Fruit fly (Drosophila melanogaster) whole organism, adult: ENCODE data around the gene Axud1.

ENCODE experiments used
- CG11617 ChIP-seq: fragments of 200-800 bp; sonication (Bioruptor generic); optimal IDR thresholded peaks from 2 replicates; lab custom pipeline; 2017; ENCODE audit warnings: mild to moderate bottlenecking, missing biosample characterization, missing genetic modification reagents, missing genetic modification characterization
- CG12768 ChIP-seq: fragments of 200-800 bp; sonication (Bioruptor generic); optimal IDR thresholded peaks from 2 replicates; lab custom pipeline; 2017; ENCODE audit warnings: missing biosample characterization, missing genetic modification characterization, mild to moderate bottlenecking, moderate library complexity, missing genetic modification reagents
- CG14711 ChIP-seq: fragments of 200-800 bp; sonication (Bioruptor generic); optimal IDR thresholded peaks from 2 replicates; lab custom pipeline; 2018; ENCODE audit warnings: missing biosample characterization, mild to moderate bottlenecking, missing genetic modification characterization, moderate library complexity
- CG1620 ChIP-seq: fragments of 200-800 bp; sonication (Bioruptor generic); optimal IDR thresholded peaks from 2 replicates; lab custom pipeline; 2016; ENCODE audit warnings: missing biosample characterization, missing genetic modification characterization
- CG33017 ChIP-seq: fragments of 200-800 bp; sonication (Bioruptor generic); optimal IDR thresholded peaks from 2 replicates; lab custom pipeline; 2018; ENCODE audit warnings: missing biosample characterization, mild to moderate bottlenecking, missing genetic modification characterization, moderate library complexity
- CG5204 ChIP-seq: fragments of 200-800 bp; sonication (Bioruptor generic); optimal IDR thresholded peaks from 2 replicates; lab custom pipeline; 2016; ENCODE audit warnings: missing biosample characterization, missing genetic modification characterization
- CG7045 ChIP-seq: fragments of 200-800 bp; sonication (Bioruptor generic); optimal IDR thresholded peaks from 2 replicates; lab custom pipeline; 2017; ENCODE audit warnings: missing biosample characterization, mild to moderate bottlenecking, missing genetic modification characterization
- CG7101 ChIP-seq: fragments of 200-800 bp; sonication (Bioruptor generic); optimal IDR thresholded peaks from 2 replicates; lab custom pipeline; 2018; ENCODE audit warnings: missing biosample characterization, mild to moderate bottlenecking, missing genetic modification characterization, moderate library complexity
- Clk ChIP-seq: fragments of 200-800 bp; sonication (Bioruptor generic); optimal IDR thresholded peaks from 2 replicates; lab custom pipeline; 2017; ENCODE audit warnings: missing biosample characterization, missing genetic modification characterization
- Crg-1 ChIP-seq: fragments of 200-800 bp; sonication (Bioruptor generic); optimal IDR thresholded peaks from 2 replicates; lab custom pipeline; 2016; ENCODE audit warnings: missing biosample characterization, missing genetic modification characterization
- Hr96 ChIP-seq: fragments of 200-800 bp; sonication (Bioruptor generic); optimal IDR thresholded peaks from 2 replicates; lab custom pipeline; 2016; ENCODE audit warnings: missing biosample characterization, missing genetic modification characterization
- Mnt ChIP-seq: fragments of 200-800 bp; sonication (Bioruptor generic); optimal IDR thresholded peaks from 2 replicates; lab custom pipeline; 2016; ENCODE audit warnings: missing biosample characterization, mild to moderate bottlenecking, missing genetic modification characterization
- bab1 ChIP-seq: fragments of 200-800 bp; sonication (Bioruptor generic); optimal IDR thresholded peaks from 3 replicates; lab custom pipeline; 2019; ENCODE audit warnings: missing biosample characterization, mild to moderate bottlenecking, missing genetic modification characterization, moderate library complexity
- cic ChIP-seq: fragments of 200-800 bp; sonication (Bioruptor generic); optimal IDR thresholded peaks from 2 replicates; lab custom pipeline; 2017; ENCODE audit warnings: missing biosample characterization, mild to moderate bottlenecking, missing genetic modification characterization, moderate library complexity
- cnc ChIP-seq, 2 experiments: fragments of >200 bp; optimal IDR thresholded peaks; 2 replicates each; lab custom pipeline; 2017
- kay ChIP-seq: fragments of 200-800 bp; sonication (Bioruptor generic); peaks from one replicate; lab custom pipeline; 2016; ENCODE audit warnings: missing biosample characterization, missing genetic modification characterization, borderline replicate concordance
- ovo ChIP-seq: fragments of 200-800 bp; sonication (Bioruptor generic); optimal IDR thresholded peaks from 2 replicates; lab custom pipeline; 2016; ENCODE audit warnings: missing biosample characterization, missing genetic modification characterization
- pad ChIP-seq: fragments of 200-800 bp; sonication (Bioruptor generic); optimal IDR thresholded peaks from 3 replicates; lab custom pipeline; 2017; ENCODE audit warnings: missing biosample characterization, missing genetic modification characterization, mild to moderate bottlenecking, moderate library complexity, missing genetic modification reagents
- tj ChIP-seq: fragments of 200-800 bp; sonication (Bioruptor generic); optimal IDR thresholded peaks from 3 replicates; lab custom pipeline; 2017; ENCODE audit warnings: missing biosample characterization, mild to moderate bottlenecking, missing genetic modification characterization, moderate library complexity
- toe ChIP-seq: fragments of 200-800 bp; sonication (Bioruptor generic); optimal IDR thresholded peaks from 2 replicates; lab custom pipeline; 2016; ENCODE audit warnings: missing biosample characterization, missing genetic modification characterization

The Axud1 gene

DNA sequence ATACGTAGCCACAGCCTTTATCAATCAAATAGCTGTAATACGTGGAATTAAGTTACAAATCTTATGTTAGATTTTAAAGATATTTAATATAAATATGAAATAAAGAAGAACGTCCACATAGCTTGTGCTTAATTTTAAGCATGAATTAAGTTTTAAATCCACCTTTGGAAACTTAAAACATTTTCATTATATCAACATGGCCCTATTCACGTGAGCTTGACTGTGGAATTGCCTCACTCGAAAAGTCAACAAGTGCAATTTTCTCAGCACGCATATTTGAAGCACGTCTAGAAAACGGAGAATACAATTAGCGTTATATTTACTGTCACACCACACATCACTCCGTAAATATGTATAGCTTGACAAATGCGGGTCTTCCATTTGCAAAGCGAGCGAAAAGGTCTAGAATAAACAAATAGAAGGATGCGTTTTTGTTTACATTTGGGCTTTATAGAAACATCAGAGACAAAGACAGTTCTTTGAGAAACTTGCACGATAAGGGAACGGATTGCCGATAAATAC, 1.5 kb upstream of the Axud1 start:
- TF ChIP-seq CG11617 (GFP tag; lab: Kevin White, UChicago) (peak; percentile 94), pad (GFP tag; lab: Kevin White, UChicago) (peak; percentile 83), tj (GFP tag; lab: Kevin White, UChicago) (peak; percentile 86), CG7045 (GFP tag; lab: Kevin White, UChicago) (peak; percentile 97), ovo (GFP tag; lab: Kevin White, UChicago) (peak; percentile 90), toe (GFP tag; lab: Kevin White, UChicago) (peak; percentile 88), CG12768 (GFP tag; lab: Kevin White, UChicago) (peak; percentile 98), CG14711 (tag; lab: Kevin White, UChicago) (peak; percentile 95), Crg-1 (GFP tag; lab: Kevin White, UChicago) (peak; percentile 91), CG1620 (GFP tag; lab: Kevin White, UChicago) (peak; percentile 89), kay (peak; percentile 96), CG7101 (tag; lab: Kevin White, UChicago) (peak; percentile 97), cnc (optimal IDR thresholded peaks at IDR 0.05; lab: Kevin White, UChicago) (no peak), cic (GFP tag; lab: Kevin White, UChicago) (peak; percentile 92), CG5204 (GFP tag; lab: Kevin White, UChicago) (peak; percentile 87), Clk (GFP tag; lab: Kevin White, UChicago) (peak; percentile 87), Hr96 (peak; percentile 83), Mnt (GFP tag; lab: Kevin White, UChicago) (peak; percentile 79), bab1 (peak; percentile 97), CG33017 (peak; percentile 98)

- TF ChIP-seq toe (GFP tag; lab: Kevin White, UChicago) (peak; percentile 2), bab1 (no peak), pad (GFP tag; lab: Kevin White, UChicago) (no peak), CG14711 (tag; lab: Kevin White, UChicago) (no peak)
Observed at dm6 chr2L:2364200-2364754, 868 bp upstream of the Axud1 start.

DNA sequence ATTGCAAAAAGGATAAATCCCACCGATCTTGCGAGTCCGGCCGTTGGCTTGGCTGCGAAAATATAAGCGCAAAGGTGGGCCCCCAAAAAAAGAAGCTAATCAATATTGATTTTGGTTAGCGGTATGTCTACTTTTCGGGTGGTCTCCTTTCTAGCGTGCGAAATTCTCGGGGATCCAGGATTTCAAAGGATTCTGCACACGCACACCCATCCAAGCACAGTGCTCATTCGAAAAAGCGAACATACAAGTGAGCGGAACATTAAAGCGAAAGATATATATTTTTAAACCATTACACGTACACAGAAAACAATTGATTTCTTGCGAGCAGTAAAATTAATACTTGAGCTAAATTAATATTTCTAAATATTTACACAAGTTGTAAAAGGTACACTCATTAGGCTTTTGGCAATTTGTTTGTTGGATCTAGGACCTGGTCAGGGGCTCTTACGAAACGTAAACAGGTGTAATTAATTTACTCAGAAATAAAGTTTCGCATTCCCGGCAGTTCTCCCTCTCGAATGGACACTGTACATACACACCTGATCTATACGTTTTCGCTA, 590 bp downstream of the Axud1 start:
- TF ChIP-seq CG7101 (tag; lab: Kevin White, UChicago) (peak; percentile 0), CG1620 (GFP tag; lab: Kevin White, UChicago) (no peak), kay (peak; percentile 79)

dm6 chr2L:2370352-2370751, 5.2 kb downstream of the Axud1 start:
- TF ChIP-seq cic (GFP tag; lab: Kevin White, UChicago) (peak; percentile 5), Crg-1 (GFP tag; lab: Kevin White, UChicago) (no peak)

- TF ChIP-seq tj (GFP tag; lab: Kevin White, UChicago): peak; percentile 51
- TF ChIP-seq cic (GFP tag; lab: Kevin White, UChicago): peak; percentile 85
- TF ChIP-seq CG5204 (GFP tag; lab: Kevin White, UChicago): no peak
- TF ChIP-seq kay: peak; percentile 83
Observed at dm6 chr2L:2371406-2372111, 6.4 kb downstream of the Axud1 start, which contains the start of gene CG3597. Gene CG3597 (minus strand): TSS chr2L:2371524.

DNA sequence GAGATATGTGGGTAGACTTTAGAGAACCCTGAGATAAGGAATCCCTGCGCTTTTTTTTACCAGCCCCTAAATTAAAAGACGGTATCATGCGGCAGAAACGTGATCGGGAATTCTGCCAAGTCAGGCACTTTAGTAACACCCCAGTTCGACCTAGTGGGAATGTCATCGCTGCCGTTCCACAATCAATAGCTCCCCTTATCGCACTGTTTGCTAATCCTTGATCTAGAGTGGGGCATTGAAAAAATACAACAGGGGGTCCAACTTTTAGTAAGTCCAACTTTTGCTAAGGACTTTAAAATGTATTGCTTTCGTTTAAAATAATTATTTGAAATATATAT, 6.9 kb downstream of the Axud1 start:
- TF ChIP-seq kay: peak; percentile 65
- no peak for TF ChIP-seq CG33017
- TF ChIP-seq CG7045 (GFP tag; lab: Kevin White, UChicago): no peak
- no peak for TF ChIP-seq CG11617 (GFP tag; lab: Kevin White, UChicago)
- TF ChIP-seq Clk (GFP tag; lab: Kevin White, UChicago): no peak
- TF ChIP-seq CG1620 (GFP tag; lab: Kevin White, UChicago): no peak
- TF ChIP-seq CG5204 (GFP tag; lab: Kevin White, UChicago): no peak
- no peak for TF ChIP-seq CG7101 (tag; lab: Kevin White, UChicago)
- peak; percentile 38 to 93 for TF ChIP-seq cnc (optimal IDR thresholded peaks at IDR 0.05; lab: Kevin White, UChicago)
- TF ChIP-seq toe (GFP tag; lab: Kevin White, UChicago): no peak
- TF ChIP-seq bab1: no peak
- TF ChIP-seq CG14711 (tag; lab: Kevin White, UChicago): no peak
- no peak for TF ChIP-seq CG12768 (GFP tag; lab: Kevin White, UChicago)
- TF ChIP-seq pad (GFP tag; lab: Kevin White, UChicago): no peak
- TF ChIP-seq cic (GFP tag; lab: Kevin White, UChicago): no peak
- TF ChIP-seq Mnt (GFP tag; lab: Kevin White, UChicago): no peak
- TF ChIP-seq ovo (GFP tag; lab: Kevin White, UChicago): no peak
- peak; percentile 62 for TF ChIP-seq tj (GFP tag; lab: Kevin White, UChicago)
- TF ChIP-seq Crg-1 (GFP tag; lab: Kevin White, UChicago): no peak
- no peak for TF ChIP-seq Hr96
